Worm (Caenorhabditis elegans): ENCODE measurements around the gene clh-4.

The clh-4 gene

ce11 chrX:4142648-4143259, 42.4 kb upstream of the clh-4 start (continued):
- TF ChIP-seq fos-1 (tag; optimal IDR thresholded peaks at IDR 0.05) (no peak), nhr-85 (tag) (peak; percentile 73), fkh-10 (GFP tag; optimal IDR thresholded peaks at IDR 0.05) (no peak), unc-86 (tag; optimal IDR thresholded peaks at IDR 0.05) (no peak)

- TF ChIP-seq jun-1 (tag; optimal IDR thresholded peaks at IDR 0.05) (peak; percentile 53), ztf-4 (tag; optimal IDR thresholded peaks at IDR 0.05) (peak; percentile 91), dpl-1 (GFP tag; optimal IDR thresholded peaks at IDR 0.05) (peak; percentile 12 to 49 (median 43)), unc-62 (GFP tag; optimal IDR thresholded peaks at IDR 0.05) (no peak), unc-98 (GFP tag; IDR thresholded peaks at IDR 0.05) (peak; percentile 68), swsn-7 (tag; optimal IDR thresholded peaks at IDR 0.05) (peak; percentile 83), unc-30 (tag; optimal IDR thresholded peaks at IDR 0.05) (no peak), C04F5.9 (tag; optimal IDR thresholded peaks at IDR 0.05) (peak; percentile 48), lin-35 (GFP tag; optimal IDR thresholded peaks at IDR 0.05) (peak; percentile 19 to 88), lin-13 (GFP tag; optimal IDR thresholded peaks at IDR 0.05) (peak; percentile 31), ceh-88 (GFP tag; IDR thresholded peaks at IDR 0.05) (peak; percentile 76), pax-3 (tag; optimal IDR thresholded peaks at IDR 0.05) (peak; percentile 76), ztf-11 (tag; optimal IDR thresholded peaks at IDR 0.05) (no peak), lin-39 (tag; optimal IDR thresholded peaks at IDR 0.05) (peak; percentile 39), mep-1 (tag; optimal IDR thresholded peaks at IDR 0.05) (peak; percentile 84), zip-4 (GFP tag; optimal IDR thresholded peaks at IDR 0.05) (peak; percentile 80), blmp-1 (tag; optimal IDR thresholded peaks at IDR 0.05) (peak; percentile 48), ceh-90 (tag; optimal IDR thresholded peaks at IDR 0.05) (no peak), lin-14 (GFP tag; optimal IDR thresholded peaks at IDR 0.05) (peak; percentile 98), skn-1 (tag; optimal IDR thresholded peaks at IDR 0.05) (peak; percentile 75), C16A3.4 (tag; optimal IDR thresholded peaks at IDR 0.05) (peak; percentile 55), nhr-28 (tag; optimal IDR thresholded peaks at IDR 0.05) (peak; percentile 66), irx-1 (tag; optimal IDR thresholded peaks at IDR 0.05) (peak; percentile 82), snpc-4 (tag; optimal IDR thresholded peaks at IDR 0.05) (peak; percentile 60), ets-5 (GFP tag; IDR thresholded peaks at IDR 0.05) (no peak), lir-3 (tag; optimal IDR thresholded peaks at IDR 0.05; ENCODE audit: poor library complexity) (peak; percentile 87), elt-2 (tag; optimal IDR thresholded peaks at IDR 0.05) (peak; percentile 90), mef-2 (tag; optimal IDR thresholded peaks at IDR 0.05) (peak; percentile 77), nhr-76 (tag; optimal IDR thresholded peaks at IDR 0.05) (no peak), nhr-85 (tag) (peak; percentile 99), fkh-4 (tag; optimal IDR thresholded peaks at IDR 0.05; ENCODE audit: borderline replicate concordance) (no peak), nhr-71 (tag; optimal IDR thresholded peaks at IDR 0.05) (peak; percentile 99), ceh-63 (GFP tag; optimal IDR thresholded peaks at IDR 0.05) (no peak), hpl-2 (GFP tag; optimal IDR thresholded peaks at IDR 0.05) (peak; percentile 10), ceh-8 (GFP tag; optimal IDR thresholded peaks at IDR 0.05) (peak; percentile 35), dsc-1 (tag; optimal IDR thresholded peaks at IDR 0.05) (peak; percentile 9), F16B12.6 (tag; optimal IDR thresholded peaks at IDR 0.05) (no peak), ama-1 (optimal IDR thresholded peaks at IDR 0.05) (no peak), xbp-1 (tag; optimal IDR thresholded peaks at IDR 0.05) (peak; percentile 73), nhr-90 (tag; optimal IDR thresholded peaks at IDR 0.05; ENCODE audit: poor library complexity) (peak; percentile 95), ces-1 (GFP tag; optimal IDR thresholded peaks at IDR 0.05) (no peak), fkh-10 (GFP tag; optimal IDR thresholded peaks at IDR 0.05) (peak; percentile 42), lin-15B (tag; optimal IDR thresholded peaks at IDR 0.05) (no peak), C34B4.2 (tag; optimal IDR thresholded peaks at IDR 0.05) (no peak), sox-4 (tag; optimal IDR thresholded peaks at IDR 0.05) (peak; percentile 73), mdl-1 (tag; optimal IDR thresholded peaks at IDR 0.05) (peak; percentile 74 to 99), hlh-17 (GFP tag; optimal IDR thresholded peaks at IDR 0.05; ENCODE audit: borderline replicate concordance) (peak; percentile 19), lsy-2 (tag; optimal IDR thresholded peaks at IDR 0.05) (peak; percentile 56 to 82)
Measured at ce11 chrX:4142202-4142601, 41.8 kb upstream of the clh-4 start.

All from whole organism, L1 larva.